Fruit fly (Drosophila melanogaster) whole organism, adult: ENCODE data around the gene Prat2.

Experiments used
- CG5204 ChIP-seq: fragments of 200-800 bp; sonication (Bioruptor generic); optimal IDR thresholded peaks from 2 replicates; lab custom pipeline; 2016; ENCODE audit warnings: missing biosample characterization, missing genetic modification characterization
- Crg-1 ChIP-seq: fragments of 200-800 bp; sonication (Bioruptor generic); optimal IDR thresholded peaks from 2 replicates; lab custom pipeline; 2016; ENCODE audit warnings: missing biosample characterization, missing genetic modification characterization

DNA sequence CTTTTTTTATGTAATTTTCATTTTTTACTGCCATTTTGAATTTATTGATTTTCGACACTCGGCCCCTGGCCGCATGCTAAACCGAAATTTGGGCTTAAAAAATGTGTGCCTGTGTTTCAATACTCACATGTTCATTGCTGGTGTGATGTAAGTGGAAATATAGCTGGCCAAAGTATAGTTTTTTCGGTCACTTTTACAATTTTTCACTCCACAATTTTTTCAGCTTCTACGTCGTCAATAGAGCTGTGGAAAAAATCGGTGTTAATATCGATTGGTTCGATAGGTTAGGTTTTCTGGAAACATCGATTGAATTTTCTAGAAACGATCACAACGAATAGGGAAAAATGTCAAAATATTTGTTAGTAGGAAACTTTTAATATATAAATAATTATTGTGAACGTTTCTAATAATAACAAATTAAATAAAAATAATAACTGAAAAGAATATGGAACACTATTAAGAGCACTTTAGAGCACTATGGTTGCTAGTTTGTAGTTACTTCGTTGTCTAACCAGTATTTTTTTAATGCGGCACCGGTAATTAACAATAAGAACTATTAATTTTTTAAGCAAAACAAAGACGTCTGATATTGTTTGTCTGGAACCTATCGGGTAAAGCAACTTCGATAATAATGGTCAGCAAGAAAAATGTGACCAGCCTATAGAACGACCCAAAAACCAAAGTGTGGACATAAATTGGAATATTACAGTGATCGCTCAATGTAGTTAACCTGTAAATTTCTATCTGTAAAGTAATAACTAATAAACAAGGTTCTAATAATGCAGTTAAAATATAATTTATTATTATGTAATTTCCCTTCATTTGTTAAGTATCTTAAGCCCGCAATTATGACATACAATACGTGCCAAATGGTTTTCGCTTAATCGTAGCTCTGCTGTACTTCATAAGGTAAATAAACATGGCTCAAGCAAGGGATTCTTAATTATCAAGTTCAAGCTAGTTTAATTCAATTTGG, 40.9 kb upstream of the Prat2 start, which contains the start of the genes CG10077 and CG9948:
- peak; percentile 80 for TF ChIP-seq CG5204
- TF ChIP-seq Crg-1 (GFP tag; lab: Kevin White, UChicago), result peak; percentile 79
